Fruit fly (Drosophila melanogaster): Measurements from ENCODE around the gene Adss.

DNA sequence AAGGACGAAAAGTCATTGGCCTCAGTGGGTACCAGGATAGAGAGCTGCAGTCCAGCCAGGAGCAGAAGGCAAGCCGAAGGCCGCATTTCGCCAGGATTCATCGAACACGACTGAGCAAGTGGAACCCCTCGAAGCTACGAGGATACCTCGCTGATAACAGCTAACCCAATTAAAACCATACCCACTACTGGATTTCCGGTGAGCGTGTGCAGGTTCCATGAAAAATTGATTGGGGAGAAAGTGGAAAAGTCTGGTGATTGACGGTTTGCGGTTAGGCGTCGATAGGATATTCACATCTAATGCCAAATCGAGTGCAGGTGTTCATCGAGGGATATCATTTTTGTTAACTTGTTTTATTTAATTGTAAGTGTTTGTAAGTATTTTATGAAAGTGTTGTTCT, 29.5 kb upstream of the Adss start, which contains the start of gene Ir93a:
- no peak for TF ChIP-seq Hnf4 (GFP tag; optimal IDR thresholded peaks at IDR 0.05)
- TF ChIP-seq dmrt93B (GFP tag; optimal IDR thresholded peaks at IDR 0.05) = no peak
- TF ChIP-seq Dfd (GFP tag; optimal IDR thresholded peaks at IDR 0.05) = no peak
- no peak for TF ChIP-seq Hr78 (GFP tag; optimal IDR thresholded peaks at IDR 0.05)
- TF ChIP-seq dl (GFP tag; optimal IDR thresholded peaks at IDR 0.05; ENCODE audit: insufficient read depth in 1 of 2, partially characterized antibody in 2 of 2) = no peak
- no peak for TF ChIP-seq psq (GFP tag; optimal IDR thresholded peaks at IDR 0.05)
- TF ChIP-seq fru (GFP tag; optimal IDR thresholded peaks at IDR 0.05) = no peak
- no peak for TF ChIP-seq usp (GFP tag; optimal IDR thresholded peaks at IDR 0.05)
- TF ChIP-seq h (GFP tag; optimal IDR thresholded peaks at IDR 0.05) = no peak
- TF ChIP-seq sv (GFP tag; optimal IDR thresholded peaks at IDR 0.05) = no peak
- no peak for TF ChIP-seq CrebA (GFP tag; optimal IDR thresholded peaks at IDR 0.05; ENCODE audit: borderline replicate concordance)

Measured in whole organism, wandering third instar larva.